Worm (Caenorhabditis elegans): Measurements from ENCODE around the gene rps-25.

DNA sequence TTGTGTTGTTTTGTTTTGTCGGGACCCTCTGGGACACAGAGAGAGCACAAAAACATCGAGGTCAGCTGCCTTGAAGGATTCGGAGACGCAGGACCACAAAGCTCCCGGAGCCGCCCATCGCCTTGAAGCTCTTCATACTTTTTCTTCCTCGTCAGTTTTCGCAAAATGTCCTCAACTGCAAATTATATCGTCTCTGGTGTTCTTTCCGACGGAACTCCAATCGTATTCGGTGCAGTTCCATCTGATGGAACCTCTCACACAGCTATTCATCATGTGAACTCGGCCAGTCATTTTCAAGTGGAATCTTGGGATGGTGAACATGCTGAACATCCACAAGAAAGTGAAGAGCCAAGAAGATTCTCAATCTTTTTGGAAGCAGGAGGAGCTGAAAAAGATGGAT lies 38.0 kb upstream of the rps-25 start:
- no peak for TF ChIP-seq dao-5 (tag; optimal IDR thresholded peaks at IDR 0.05)
- no peak for TF ChIP-seq him-1 (tag; optimal IDR thresholded peaks at IDR 0.05)
- no peak for TF ChIP-seq W03F9.2 (tag; optimal IDR thresholded peaks at IDR 0.05)
